Worm (Caenorhabditis elegans) whole organism, L4 larva: ENCODE data around the gene aqp-7.

Experiments used
- F10B5.3 ChIP-seq: sonication (generic microtip); optimal IDR thresholded peaks from 2 replicates; lab custom pipeline; 2016; ENCODE audit warnings: mild to moderate bottlenecking, missing genetic modification characterization, missing compliant biosample characterization
- F37D6.2 ChIP-seq: sonication (generic microtip); optimal IDR thresholded peaks from 2 replicates; lab custom pipeline; 2016; ENCODE audit warnings: mild to moderate bottlenecking, missing genetic modification characterization, missing compliant biosample characterization
- F44E2.7 ChIP-seq: fragments of 200-800 bp; sonication (Bioruptor generic); IDR thresholded peaks from 2 replicates; pipeline ENCODE4 v2.1.2; 2022; ENCODE audit warnings: missing genetic modification characterization, missing compliant biosample characterization
- F49E8.2 ChIP-seq: sonication (generic microtip); optimal IDR thresholded peaks from 2 replicates; lab custom pipeline; 2016; ENCODE audit warnings: missing compliant biosample characterization, mild to moderate bottlenecking, missing genetic modification characterization, borderline replicate concordance
- R02D3.7 ChIP-seq: fragments of 150-350 bp; sonication (generic microtip); optimal IDR thresholded peaks from 3 replicates; lab custom pipeline; 2014; ENCODE audit warnings: missing biosample characterization, missing genetic modification characterization
- T20F7.1 ChIP-seq: fragments of 200-800 bp; sonication (Bioruptor generic); optimal IDR thresholded peaks from 2 replicates; lab custom pipeline; 2018; ENCODE audit warnings: mild to moderate bottlenecking, missing genetic modification characterization, missing compliant biosample characterization
- Y48G9A.11 ChIP-seq: fragments of 200-800 bp; sonication (Bioruptor generic); IDR thresholded peaks from 2 replicates; pipeline ENCODE4 v1.3.6; 2022; ENCODE audit warnings: missing genetic modification reagents, missing genetic modification characterization, missing compliant biosample characterization
- ZK337.2 ChIP-seq: fragments of 200-800 bp; sonication (Bioruptor generic); IDR thresholded peaks from 2 replicates; pipeline ENCODE4 v1.3.6; 2022; ENCODE audit warnings: missing genetic modification reagents, missing genetic modification characterization, missing compliant biosample characterization
- aha-1 ChIP-seq: fragments of 150-350 bp; peaks from one replicate; lab custom pipeline; 2014; ENCODE audit warnings: missing biosample characterization, missing genetic modification characterization
- arid-1 ChIP-seq: fragments of 200-800 bp; sonication (Bioruptor generic); conservative IDR thresholded peaks from 2 replicates; pipeline ENCODE4 v1.3.6; 2022; ENCODE audit warnings: missing genetic modification reagents, missing genetic modification characterization, missing compliant biosample characterization
- ceh-20 ChIP-seq: fragments of 200-800 bp; sonication (Bioruptor generic); IDR thresholded peaks from 2 replicates; pipeline ENCODE4 v1.3.6; 2022; ENCODE audit warnings: missing genetic modification reagents, missing genetic modification characterization, missing compliant biosample characterization
- ceh-28 ChIP-seq: fragments of 150-350 bp; optimal IDR thresholded peaks from 2 replicates; lab custom pipeline; 2014; ENCODE audit warnings: missing biosample characterization, missing genetic modification reagents, missing genetic modification characterization
- ceh-82 ChIP-seq: sonication (generic microtip); optimal IDR thresholded peaks from 2 replicates; lab custom pipeline; 2017; ENCODE audit warnings: missing biosample characterization, missing genetic modification characterization
- ctbp-1 ChIP-seq: fragments of 200-800 bp; sonication (Bioruptor generic); IDR thresholded peaks from 2 replicates; pipeline ENCODE4 v1.3.6; 2022; ENCODE audit warnings: missing genetic modification reagents, missing genetic modification characterization, missing compliant biosample characterization
- daf-16 ChIP-seq, 3 experiments: sonication (generic microtip); optimal IDR thresholded peaks; 2 replicates each; lab custom pipeline; 2016 to 2017; ENCODE audit warnings: missing genetic modification characterization in 3 of 3, missing genetic modification reagents in 3 of 3, mild to moderate bottlenecking in 2 of 3, missing compliant biosample characterization in 2 of 3, missing biosample characterization in 1 of 3, moderate library complexity in 1 of 3
- daf-19 ChIP-seq: fragments of 200-800 bp; sonication (Bioruptor generic); conservative IDR thresholded peaks from 2 replicates; pipeline ENCODE4 v1.3.6; 2022; ENCODE audit warnings: missing genetic modification characterization, missing compliant biosample characterization
- daf-8 ChIP-seq: fragments of 200-800 bp; sonication (Bioruptor generic); IDR thresholded peaks from 2 replicates; pipeline ENCODE4 v1.3.6; 2022; ENCODE audit warnings: missing genetic modification characterization, missing compliant biosample characterization
- dmd-6 ChIP-seq: fragments of 200-800 bp; sonication (Bioruptor generic); IDR thresholded peaks from 2 replicates; pipeline ENCODE4 v1.3.6; 2022; ENCODE audit warnings: missing genetic modification reagents, missing genetic modification characterization, missing compliant biosample characterization
- dmd-9 ChIP-seq: fragments of 200-800 bp; sonication (Bioruptor generic); IDR thresholded peaks from 2 replicates; pipeline ENCODE4 v1.3.6; 2022; ENCODE audit warnings: missing genetic modification reagents, missing genetic modification characterization, missing compliant biosample characterization
- dpl-1 ChIP-seq: fragments of 150-350 bp; optimal IDR thresholded peaks from 2 replicates; lab custom pipeline; 2014; ENCODE audit warnings: missing biosample characterization, missing genetic modification reagents, missing genetic modification characterization
- dve-1 ChIP-seq: sonication (generic microtip); optimal IDR thresholded peaks from 2 replicates; lab custom pipeline; 2017; ENCODE audit warnings: antibody characterized with exemption, mild to moderate bottlenecking, missing genetic modification characterization, missing compliant biosample characterization; ENCODE audit not compliant: insufficient read depth
- egl-43 ChIP-seq: fragments of 200-800 bp; sonication (Bioruptor generic); IDR thresholded peaks from 2 replicates; pipeline ENCODE4 v1.3.6; 2022; ENCODE audit warnings: missing genetic modification reagents, missing genetic modification characterization, missing compliant biosample characterization
- fkh-10 ChIP-seq: fragments of 150-350 bp; optimal IDR thresholded peaks from 2 replicates; lab custom pipeline; 2014; ENCODE audit warnings: missing biosample characterization, missing genetic modification reagents, missing genetic modification characterization
- fos-1 ChIP-seq: fragments of 150-350 bp; optimal IDR thresholded peaks from 2 replicates; lab custom pipeline; 2014; ENCODE audit warnings: missing biosample characterization, missing genetic modification characterization
- hif-1 ChIP-seq, 2 experiments: sonication (generic microtip); optimal IDR thresholded peaks; 2 replicates each; lab custom pipeline; 2016 to 2017; ENCODE audit warnings: missing compliant biosample characterization in 2 of 2, missing genetic modification characterization in 2 of 2, missing genetic modification reagents in 2 of 2, missing genotype in 2 of 2, mild to moderate bottlenecking in 1 of 2
- hlh-11 ChIP-seq: fragments of 200-800 bp; sonication (Bioruptor generic); optimal IDR thresholded peaks from 2 replicates; lab custom pipeline; 2018; ENCODE audit warnings: mild to moderate bottlenecking, missing genetic modification characterization, missing compliant biosample characterization
- hlh-30 ChIP-seq: sonication (generic microtip); optimal IDR thresholded peaks from 2 replicates; lab custom pipeline; 2017; ENCODE audit warnings: antibody characterized with exemption, mild to moderate bottlenecking, missing genetic modification characterization, missing compliant biosample characterization; ENCODE audit not compliant: insufficient read depth
- hmg-1.1 ChIP-seq: fragments of 200-800 bp; sonication (Bioruptor generic); IDR thresholded peaks from 2 replicates; pipeline ENCODE4 v1.3.6; 2022; ENCODE audit warnings: missing genetic modification reagents, missing genetic modification characterization, missing compliant biosample characterization
- lim-7 ChIP-seq: fragments of 200-800 bp; sonication (Bioruptor generic); IDR thresholded peaks from 2 replicates; pipeline ENCODE4 v1.3.6; 2022; ENCODE audit warnings: missing genetic modification characterization, missing compliant biosample characterization
- lin-13 ChIP-seq: fragments of 150-350 bp; optimal IDR thresholded peaks from 2 replicates; lab custom pipeline; 2014; ENCODE audit warnings: missing biosample characterization, missing genetic modification reagents, missing genetic modification characterization
- lsy-2 ChIP-seq, 2 experiments: fragments of 150-350 bp in 1 of 2; sonication (generic microtip) in 1 of 2; optimal IDR thresholded peaks; 2 replicates each; lab custom pipeline; 2014 to 2017; ENCODE audit warnings: missing biosample characterization in 2 of 2, missing genetic modification characterization in 2 of 2
- mdl-1 ChIP-seq, 2 experiments: fragments of 150-350 bp in 1 of 2; sonication (generic microtip) in 1 of 2; optimal IDR thresholded peaks; 2 replicates each; lab custom pipeline; 2014 to 2017; ENCODE audit warnings: missing biosample characterization in 2 of 2, missing genetic modification characterization in 2 of 2
- mep-1 ChIP-seq: fragments of 150-350 bp; sonication (generic microtip); optimal IDR thresholded peaks from 3 replicates; lab custom pipeline; 2014; ENCODE audit warnings: missing biosample characterization, missing genetic modification characterization
- mes-2 ChIP-seq: sonication (generic microtip); optimal IDR thresholded peaks from 2 replicates; lab custom pipeline; 2016; ENCODE audit warnings: missing genotype, mild to moderate bottlenecking, missing genetic modification characterization, missing compliant biosample characterization; ENCODE audit not compliant: poor library complexity, severe bottlenecking
- mxl-2 ChIP-seq: fragments of 200-800 bp; sonication (Bioruptor generic); conservative IDR thresholded peaks from 2 replicates; pipeline ENCODE4 v1.3.6; 2022; ENCODE audit warnings: missing genetic modification reagents, missing genetic modification characterization, missing compliant biosample characterization
- mxl-3 ChIP-seq: fragments of 200-800 bp; sonication (Bioruptor generic); optimal IDR thresholded peaks from 2 replicates; lab custom pipeline; 2018; ENCODE audit warnings: mild to moderate bottlenecking, missing genetic modification characterization, missing compliant biosample characterization
- nhr-102 ChIP-seq: sonication (generic microtip); optimal IDR thresholded peaks from 2 replicates; lab custom pipeline; 2016; ENCODE audit warnings: mild to moderate bottlenecking, missing genetic modification characterization, moderate library complexity, missing compliant biosample characterization
- nhr-237 ChIP-seq: sonication (generic microtip); optimal IDR thresholded peaks from 2 replicates; lab custom pipeline; 2017; ENCODE audit warnings: missing biosample characterization, missing genetic modification characterization
- nhr-41 ChIP-seq: fragments of 200-800 bp; sonication (Bioruptor generic); IDR thresholded peaks from 2 replicates; pipeline ENCODE4 v1.3.6; 2022; ENCODE audit warnings: missing genetic modification reagents, missing genetic modification characterization, missing compliant biosample characterization
- nhr-77 ChIP-seq: fragments of 150-350 bp; optimal IDR thresholded peaks from 2 replicates; lab custom pipeline; 2014; ENCODE audit warnings: missing biosample characterization, missing genetic modification characterization
- rbr-2 ChIP-seq: sonication (generic microtip); optimal IDR thresholded peaks from 2 replicates; lab custom pipeline; 2016; ENCODE audit warnings: missing genotype, missing genetic modification characterization, missing compliant biosample characterization
- sdz-12 ChIP-seq: fragments of 200-800 bp; sonication (Bioruptor generic); optimal IDR thresholded peaks from 2 replicates; lab custom pipeline; 2018; ENCODE audit warnings: mild to moderate bottlenecking, missing genetic modification characterization, missing compliant biosample characterization
- set-16 ChIP-seq: fragments of 200-800 bp; sonication (Bioruptor generic); IDR thresholded peaks from 2 replicates; pipeline ENCODE4 v1.3.6; 2022; ENCODE audit warnings: missing genetic modification reagents, missing genetic modification characterization, missing compliant biosample characterization
- skn-1 ChIP-seq: fragments of 150-350 bp; optimal IDR thresholded peaks from 2 replicates; lab custom pipeline; 2014; ENCODE audit warnings: missing biosample characterization, missing genetic modification characterization
- snpc-4 ChIP-seq: fragments of 150-350 bp; optimal IDR thresholded peaks from 2 replicates; lab custom pipeline; 2014; ENCODE audit warnings: missing biosample characterization, missing genetic modification characterization
- tra-1 ChIP-seq: fragments of 200-800 bp; sonication (Bioruptor generic); IDR thresholded peaks from 2 replicates; pipeline ENCODE4 v1.3.6; 2022; ENCODE audit warnings: missing genetic modification reagents, missing genetic modification characterization, missing compliant biosample characterization
- unc-130 ChIP-seq: sonication (generic microtip); optimal IDR thresholded peaks from 2 replicates; lab custom pipeline; 2016; ENCODE audit warnings: missing genetic modification reagents, missing genetic modification characterization, missing compliant biosample characterization
- unc-62 ChIP-seq, 3 experiments: fragments of 150-350 bp in 1 of 3; sonication (generic microtip); optimal IDR thresholded peaks in 2 of 3; peaks in 1 of 3; 1 replicate in 1 of 3; 2 replicates in 2 of 3; lab custom pipeline; 2014 to 2017; ENCODE audit warnings: missing biosample characterization in 3 of 3, missing genetic modification characterization in 3 of 3, missing genetic modification reagents in 3 of 3, missing genotype in 1 of 3
- vab-7 ChIP-seq: fragments of 200-800 bp; sonication (Bioruptor generic); IDR thresholded peaks from 2 replicates; pipeline ENCODE4 v1.3.6; 2022; ENCODE audit warnings: missing genetic modification reagents, missing genetic modification characterization, missing compliant biosample characterization
- zip-2 ChIP-seq: fragments of 150-350 bp; optimal IDR thresholded peaks from 2 replicates; lab custom pipeline; 2014; ENCODE audit warnings: missing biosample characterization, missing genetic modification characterization

Gene aqp-7

ce11 chrX:3049233-3049632 is 24.4 kb downstream of the aqp-7 start:
- TF ChIP-seq hmg-1.1 (peak; percentile 88), dmd-9 (GFP tag; lab: Robert Waterston, UW) (no peak), unc-62 (GFP tag; optimal IDR thresholded peaks at IDR 0.05 in 1 of 2; lab: Kevin White, UChicago) (peak in 1 of 2 experiments; percentile 12), unc-62 (tag; optimal IDR thresholded peaks at IDR 0.05; lab: Kevin White, UChicago) (no peak), aha-1 (tag; lab: Kevin White, UChicago) (peak; percentile 64), mdl-1 (tag; optimal IDR thresholded peaks at IDR 0.05; lab: Kevin White, UChicago) (peak; percentile 2 to 24), ZK337.2 (GFP tag; lab: Robert Waterston, UW) (no peak), hlh-30 (tag; lab: Kevin White, UChicago) (peak; percentile 61), daf-16 (GFP tag; optimal IDR thresholded peaks at IDR 0.05; lab: Kevin White, UChicago) (no peak), daf-16 (tag; optimal IDR thresholded peaks at IDR 0.05; lab: Kevin White, UChicago) (peak; percentile 32), Y48G9A.11 (GFP tag; lab: Robert Waterston, UW) (no peak), mxl-2 (GFP tag; lab: Robert Waterston, UW) (no peak), ceh-82 (tag; lab: Kevin White, UChicago) (no peak), F37D6.2 (tag; lab: Kevin White, UChicago) (peak; percentile 25), hlh-11 (tag; lab: Kevin White, UChicago) (peak; percentile 59), F10B5.3 (tag; lab: Kevin White, UChicago) (no peak), nhr-102 (tag; lab: Kevin White, UChicago) (peak; percentile 25), F49E8.2 (tag; lab: Kevin White, UChicago) (no peak), lim-7 (GFP tag; lab: Robert Waterston, UW) (no peak), tra-1 (GFP tag; lab: Robert Waterston, UW) (0 out of 2 replicates have a peak, but pooled peaks have one; percentile 17), daf-8 (GFP tag; lab: Robert Waterston, UW) (no peak), dve-1 (tag; lab: Kevin White, UChicago) (peak; percentile 49), ctbp-1 (GFP tag; lab: Robert Waterston, UW) (peak; percentile 82), unc-130 (GFP tag; lab: Kevin White, UChicago) (no peak), daf-19 (GFP tag; lab: Robert Waterston, UW) (no peak), nhr-237 (tag; lab: Kevin White, UChicago) (no peak), vab-7 (GFP tag; lab: Robert Waterston, UW) (peak; percentile 51; the same call in 1 of the 2 replicates), zip-2 (tag; lab: Kevin White, UChicago) (no peak), skn-1 (tag; lab: Kevin White, UChicago) (no peak), snpc-4 (tag; lab: Kevin White, UChicago) (no peak), egl-43 (no peak), hif-1 (tag; optimal IDR thresholded peaks at IDR 0.05; lab: Kevin White, UChicago) (peak in 1 of 2 experiments; percentile 60), rbr-2 (tag; lab: Kevin White, UChicago) (peak; percentile 61), fos-1 (no peak), lsy-2 (tag; optimal IDR thresholded peaks at IDR 0.05; lab: Kevin White, UChicago) (peak in 1 of 2 experiments; percentile 50), ceh-28 (no peak), dpl-1 (GFP tag; lab: Kevin White, UChicago) (no peak), sdz-12 (GFP tag; lab: Kevin White, UChicago) (no peak), R02D3.7 (tag; lab: Kevin White, UChicago) (no peak), mep-1 (peak; percentile 72), arid-1 (GFP tag; lab: Robert Waterston, UW) (no peak), nhr-77 (tag; lab: Kevin White, UChicago) (no peak), ceh-20 (GFP tag; lab: Robert Waterston, UW) (peak; percentile 34), mxl-3 (GFP tag; lab: Kevin White, UChicago) (peak; percentile 35), lin-13 (GFP tag; lab: Kevin White, UChicago) (peak; percentile 4), mes-2 (tag; lab: Kevin White, UChicago) (peak; percentile 51), fkh-10 (GFP tag; lab: Kevin White, UChicago) (peak; percentile 77), T20F7.1 (GFP tag; lab: Kevin White, UChicago) (no peak), nhr-41 (GFP tag; lab: Robert Waterston, UW) (no peak), set-16 (GFP tag; lab: Robert Waterston, UW) (no peak), F44E2.7 (GFP tag; lab: Robert Waterston, UW) (no peak), dmd-6 (GFP tag; lab: Robert Waterston, UW) (peak; percentile 61)
- TF ChIP-seq, all 104 proteins: peak for 23
